Worm (Caenorhabditis elegans) whole organism, late embryonic: ENCODE measurements around the gene srsx-29.

Experiments used
- C08G9.2 ChIP-seq: sonication (generic microtip); optimal IDR thresholded peaks from 2 replicates; lab custom pipeline; 2016; ENCODE audit warnings: mild to moderate bottlenecking, missing genetic modification characterization, moderate library complexity, missing compliant biosample characterization
- F13H6.1 ChIP-seq: sonication (generic microtip); optimal IDR thresholded peaks from 2 replicates; lab custom pipeline; 2016; ENCODE audit warnings: missing genetic modification characterization, missing compliant biosample characterization
- K02D7.2 ChIP-seq: sonication (generic microtip); optimal IDR thresholded peaks from 2 replicates; lab custom pipeline; 2017; ENCODE audit warnings: mild to moderate bottlenecking, missing genetic modification characterization, missing compliant biosample characterization
- ceh-18 ChIP-seq: sonication (generic microtip); optimal IDR thresholded peaks from 2 replicates; lab custom pipeline; 2016; ENCODE audit warnings: missing genetic modification characterization, missing compliant biosample characterization
- ceh-19 ChIP-seq: fragments of 200-800 bp; sonication (Bioruptor generic); optimal IDR thresholded peaks from 2 replicates; lab custom pipeline; 2018; ENCODE audit warnings: mild to moderate bottlenecking, missing genetic modification characterization, missing compliant biosample characterization
- ceh-2 ChIP-seq: sonication (generic microtip); optimal IDR thresholded peaks from 2 replicates; lab custom pipeline; 2016; ENCODE audit warnings: missing genotype, missing genetic modification characterization, missing compliant biosample characterization
- ceh-24 ChIP-seq: sonication (generic microtip); optimal IDR thresholded peaks from 2 replicates; lab custom pipeline; 2016; ENCODE audit warnings: mild to moderate bottlenecking, missing genetic modification characterization, missing compliant biosample characterization
- ceh-30 ChIP-seq: fragments of 150-350 bp; optimal IDR thresholded peaks from 2 replicates; lab custom pipeline; 2014; ENCODE audit warnings: missing biosample characterization, missing genetic modification characterization
- ceh-31 ChIP-seq: sonication (generic microtip); optimal IDR thresholded peaks from 2 replicates; lab custom pipeline; 2016; ENCODE audit warnings: missing genetic modification characterization, missing compliant biosample characterization
- ceh-34 ChIP-seq: sonication (generic microtip); optimal IDR thresholded peaks from 2 replicates; lab custom pipeline; 2016; ENCODE audit warnings: mild to moderate bottlenecking, missing genetic modification characterization, missing compliant biosample characterization
- ceh-45 ChIP-seq: fragments of 200-800 bp; sonication (Bioruptor generic); IDR thresholded peaks from 2 replicates; pipeline ENCODE4 v1.3.6; 2022; ENCODE audit warnings: missing genetic modification reagents, missing genetic modification characterization, missing compliant biosample characterization
- ceh-48 ChIP-seq: sonication (generic microtip); optimal IDR thresholded peaks from 2 replicates; lab custom pipeline; 2016; ENCODE audit warnings: missing genetic modification characterization, inconsistent platforms, missing compliant biosample characterization
- ceh-9 ChIP-seq: sonication (generic microtip); optimal IDR thresholded peaks from 2 replicates; lab custom pipeline; 2016; ENCODE audit warnings: mild to moderate bottlenecking, missing genetic modification characterization, inconsistent platforms, missing compliant biosample characterization
- dve-1 ChIP-seq: sonication (generic microtip); optimal IDR thresholded peaks from 2 replicates; lab custom pipeline; 2017; ENCODE audit warnings: antibody characterized with exemption, mild to moderate bottlenecking, missing genetic modification characterization, missing compliant biosample characterization
- fax-1 ChIP-seq: sonication (generic microtip); optimal IDR thresholded peaks from 2 replicates; lab custom pipeline; 2016; ENCODE audit warnings: missing genotype, missing genetic modification characterization, missing compliant biosample characterization
- fkh-10 ChIP-seq: fragments of 150-350 bp; optimal IDR thresholded peaks from 2 replicates; lab custom pipeline; 2014; ENCODE audit warnings: missing biosample characterization, missing genetic modification reagents, missing genetic modification characterization
- fkh-6 ChIP-seq: sonication (generic microtip); optimal IDR thresholded peaks from 2 replicates; lab custom pipeline; 2016; ENCODE audit warnings: missing genetic modification characterization, missing compliant biosample characterization
- hlh-30 ChIP-seq: sonication (generic microtip); optimal IDR thresholded peaks from 2 replicates; lab custom pipeline; 2017; ENCODE audit warnings: antibody characterized with exemption, missing genetic modification characterization, missing compliant biosample characterization; ENCODE audit not compliant: insufficient read depth
- hlh-6 ChIP-seq: sonication (generic microtip); optimal IDR thresholded peaks from 2 replicates; lab custom pipeline; 2016; ENCODE audit warnings: missing genotype, missing genetic modification characterization, missing compliant biosample characterization
- lin-11 ChIP-seq: fragments of 200-800 bp; sonication (Bioruptor generic); optimal IDR thresholded peaks from 2 replicates; lab custom pipeline; 2018; ENCODE audit warnings: mild to moderate bottlenecking, missing genetic modification characterization, missing compliant biosample characterization
- mec-3 ChIP-seq: sonication (generic microtip); optimal IDR thresholded peaks from 2 replicates; lab custom pipeline; 2016; ENCODE audit warnings: borderline replicate concordance, missing genetic modification characterization, missing compliant biosample characterization
- nhr-232 ChIP-seq: sonication (generic microtip); optimal IDR thresholded peaks from 2 replicates; lab custom pipeline; 2016; ENCODE audit warnings: missing genetic modification characterization, missing compliant biosample characterization
- npax-4 ChIP-seq: sonication (generic microtip); optimal IDR thresholded peaks from 2 replicates; lab custom pipeline; 2016; ENCODE audit warnings: missing genetic modification characterization, missing compliant biosample characterization
- pat-9 ChIP-seq: fragments of 200-800 bp; sonication (Bioruptor generic); optimal IDR thresholded peaks from 2 replicates; lab custom pipeline; 2018; ENCODE audit warnings: mild to moderate bottlenecking, missing genetic modification characterization, moderate library complexity, missing compliant biosample characterization
- pqm-1 ChIP-seq: sonication (generic microtip); optimal IDR thresholded peaks from 2 replicates; lab custom pipeline; 2016; ENCODE audit warnings: missing genetic modification characterization, missing compliant biosample characterization
- sdc-2 ChIP-seq: sonication (generic microtip); optimal IDR thresholded peaks from 2 replicates; lab custom pipeline; 2016; ENCODE audit warnings: missing genotype, missing genetic modification characterization, missing compliant biosample characterization
- sox-2 ChIP-seq: fragments of 200-800 bp; sonication (Bioruptor generic); IDR thresholded peaks from 2 replicates; pipeline ENCODE4 v1.3.6; 2022; ENCODE audit warnings: missing genetic modification reagents, missing genetic modification characterization, missing compliant biosample characterization
- tbx-2 ChIP-seq: sonication (generic microtip); optimal IDR thresholded peaks from 2 replicates; lab custom pipeline; 2016; ENCODE audit warnings: missing genetic modification characterization, missing compliant biosample characterization
- unc-42 ChIP-seq: sonication (generic microtip); optimal IDR thresholded peaks from 2 replicates; lab custom pipeline; 2016; ENCODE audit warnings: missing genotype, missing genetic modification characterization, missing compliant biosample characterization
- ztf-16 ChIP-seq: sonication (generic microtip); optimal IDR thresholded peaks from 2 replicates; lab custom pipeline; 2017; ENCODE audit warnings: missing genetic modification characterization, missing compliant biosample characterization

srsx-29 gene

ce11 chrV:10114329-10114728 lies 40.5 kb upstream of the srsx-29 start, which contains the start of gene cht-5:
cht-5 (plus strand) TSS chrV:10114629.
- TF ChIP-seq nhr-232 (tag; lab: Kevin White, UChicago) (no peak), ceh-34 (tag; lab: Kevin White, UChicago) (no peak)

- TF ChIP-seq fax-1 (tag; lab: Kevin White, UChicago) (no peak), hlh-6 (no peak), C08G9.2 (tag; lab: Kevin White, UChicago) (no peak)
These were observed 37.3 kb upstream of the srsx-29 start, which contains the start of gene C08B6.5 for ce11 chrV:10117465-10117864. C08B6.5 (plus strand) TSS chrV:10117765.

DNA sequence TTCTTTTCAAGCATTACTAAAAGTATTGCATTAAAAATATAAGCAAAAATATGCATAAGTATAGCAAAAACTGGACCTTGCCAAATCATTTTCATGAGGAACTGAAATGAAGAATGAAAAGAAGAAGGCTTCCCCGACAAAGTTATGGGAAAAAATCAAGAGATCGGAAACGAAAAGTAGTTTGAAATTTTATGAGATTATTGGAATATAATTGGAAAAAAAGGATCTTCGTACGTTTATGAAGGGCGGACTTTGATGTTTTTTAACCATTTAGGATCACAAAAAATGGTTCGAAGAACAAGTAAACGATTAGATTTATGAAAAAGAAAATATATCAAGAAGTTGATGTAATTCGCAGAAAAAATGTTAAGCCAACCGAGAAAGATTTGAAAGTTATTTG lies 33.9 kb upstream of the srsx-29 start, which contains the start of gene srxa-18:
TSS of gene srxa-18 (minus strand) at position 100 of the 400 bp plus-strand sequence.
- TF ChIP-seq ceh-19 (GFP tag; lab: Kevin White, UChicago) (no peak), ceh-31 (tag; lab: Kevin White, UChicago) (no peak), fkh-10 (GFP tag; lab: Kevin White, UChicago) (no peak), sox-2 (GFP tag; lab: Robert Waterston, UW) (no peak), hlh-6 (no peak), ceh-2 (tag; lab: Kevin White, UChicago) (no peak), unc-42 (tag; lab: Kevin White, UChicago) (no peak), mec-3 (tag; lab: Kevin White, UChicago) (no peak), fax-1 (tag; lab: Kevin White, UChicago) (no peak), F13H6.1 (tag; lab: Kevin White, UChicago) (no peak), tbx-2 (no peak), ceh-34 (tag; lab: Kevin White, UChicago) (no peak)

DNA sequence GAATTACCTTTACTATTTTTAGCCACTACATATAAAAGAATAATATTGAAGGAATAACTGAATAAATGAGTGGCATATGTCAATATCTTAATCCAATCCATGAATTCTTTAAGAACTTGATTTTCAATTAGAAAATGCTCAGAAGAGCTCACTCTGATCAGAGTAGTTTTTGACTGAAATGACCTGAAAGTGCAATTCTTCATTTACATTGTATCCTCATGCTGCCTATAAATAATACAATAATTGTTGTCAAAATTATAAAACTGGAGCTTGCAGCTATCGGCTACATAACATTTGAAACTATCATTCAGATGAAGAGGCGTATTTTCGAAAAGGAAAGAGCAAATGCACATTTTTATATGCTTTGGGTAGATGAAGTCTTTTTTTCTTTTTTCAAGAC lies 32.1 kb upstream of the srsx-29 start, which contains the start of gene srxa-19:
TSS of gene srxa-19 (minus strand) at position 101 of the 400 bp plus-strand sequence.
- TF ChIP-seq ceh-18 (tag; lab: Kevin White, UChicago) (no peak), sox-2 (GFP tag; lab: Robert Waterston, UW) (no peak), ceh-34 (tag; lab: Kevin White, UChicago) (no peak), fkh-6 (tag; lab: Kevin White, UChicago) (no peak), dve-1 (tag; lab: Kevin White, UChicago) (no peak), ceh-24 (tag; lab: Kevin White, UChicago) (no peak), ceh-30 (tag; lab: Kevin White, UChicago) (no peak), hlh-30 (no peak), ceh-48 (tag; lab: Kevin White, UChicago) (no peak), fkh-10 (GFP tag; lab: Kevin White, UChicago) (no peak), sdc-2 (tag; lab: Kevin White, UChicago) (no peak), ceh-9 (tag; lab: Kevin White, UChicago) (no peak), K02D7.2 (tag; lab: Kevin White, UChicago) (no peak), ceh-45 (GFP tag; lab: Robert Waterston, UW) (no peak), lin-11 (tag; lab: Kevin White, UChicago) (no peak), tbx-2 (no peak), npax-4 (tag; lab: Kevin White, UChicago) (no peak), pat-9 (no peak), ztf-16 (tag; lab: Kevin White, UChicago) (no peak)

DNA sequence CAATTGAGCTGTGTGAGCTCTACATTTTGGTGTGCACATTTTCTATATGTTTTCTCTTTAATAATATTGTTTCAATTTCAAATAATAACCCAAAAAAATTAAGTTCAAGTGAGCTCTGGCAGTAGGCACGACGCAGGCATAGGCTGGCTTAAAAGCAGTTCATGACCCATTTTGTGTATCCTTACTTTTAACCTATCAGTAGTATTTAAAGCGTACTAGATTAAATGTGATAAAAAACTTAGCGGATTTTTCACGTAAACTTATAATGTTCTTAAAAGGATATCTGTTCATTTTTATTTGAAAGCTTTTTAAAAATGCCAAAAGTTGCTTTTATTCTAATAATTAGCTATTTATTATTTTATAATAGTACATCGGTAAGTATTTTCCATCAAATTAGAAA lies 31.5 kb upstream of the srsx-29 start, which contains the start of gene C08B6.6:
TSS of gene C08B6.6 (plus strand) at position 301 of the 400 bp plus-strand sequence.
- TF ChIP-seq pqm-1 (tag; lab: Kevin White, UChicago) (no peak), ceh-18 (tag; lab: Kevin White, UChicago) (no peak)
